Worm (Caenorhabditis elegans) whole organism, L2 larva: Measurements from ENCODE around the gene C06E4.1.

Experiments
- dmd-4 ChIP-seq: sonication (generic microtip); optimal IDR thresholded peaks from 2 replicates; lab custom pipeline; 2017; ENCODE audit warnings: missing biosample characterization, missing genetic modification characterization
- lin-39 ChIP-seq: fragments of 150-350 bp; optimal IDR thresholded peaks from 2 replicates; lab custom pipeline; 2014; ENCODE audit warnings: missing biosample characterization, missing genetic modification reagents, missing genetic modification characterization
- mbf-1 ChIP-seq: sonication (generic microtip); optimal IDR thresholded peaks from 2 replicates; lab custom pipeline; 2017; ENCODE audit warnings: missing biosample characterization, missing genetic modification characterization
- mdl-1 ChIP-seq, 2 experiments: fragments of 150-350 bp in 1 of 2; sonication (generic microtip) in 1 of 2; optimal IDR thresholded peaks; 2 replicates each; lab custom pipeline; 2017; ENCODE audit warnings: missing biosample characterization in 2 of 2, missing genetic modification characterization in 2 of 2
- nhr-11 ChIP-seq: fragments of 150-350 bp; optimal IDR thresholded peaks from 2 replicates; lab custom pipeline; 2014; ENCODE audit warnings: missing biosample characterization, missing genetic modification characterization
- unc-39 ChIP-seq: fragments of 150-350 bp; optimal IDR thresholded peaks from 2 replicates; lab custom pipeline; 2014; ENCODE audit warnings: missing biosample characterization, missing genetic modification characterization
- unc-62 ChIP-seq: fragments of 150-350 bp; optimal IDR thresholded peaks from 2 replicates; lab custom pipeline; 2014; ENCODE audit warnings: missing biosample characterization, missing genetic modification reagents, missing genetic modification characterization

- TF ChIP-seq lin-39 (tag; lab: Kevin White, UChicago) (no peak), mdl-1 (tag; optimal IDR thresholded peaks at IDR 0.05; lab: Kevin White, UChicago) (no peak), unc-39 (tag; lab: Kevin White, UChicago) (no peak), mbf-1 (tag; lab: Kevin White, UChicago) (no peak), dmd-4 (tag; lab: Kevin White, UChicago) (no peak), unc-62 (no peak), nhr-11 (tag; lab: Kevin White, UChicago) (no peak)
These were observed 45.9 kb downstream of the C06E4.1 start, which contains the start of gene sqst-2 for ce11 chrIV:7328918-7329317.
